Fruit fly (Drosophila melanogaster) whole organism, embryonic: ENCODE data around the gene Cog3.

Experiments
- Ada2b ChIP-seq: fragments of 200-800 bp; sonication (Bioruptor generic); IDR thresholded peaks from 2 replicates; pipeline ENCODE4 v1.3.6; 2022; ENCODE audit warnings: missing biosample characterization, missing genetic modification characterization
- Atf6 ChIP-seq: fragments of 200-800 bp; sonication (Bioruptor generic); IDR thresholded peaks from 2 replicates; pipeline ENCODE4 v1.3.6; 2022; ENCODE audit warnings: missing biosample characterization, missing genetic modification characterization
- Bdp1 ChIP-seq: fragments of 200-800 bp; sonication (Bioruptor generic); optimal IDR thresholded peaks from 3 replicates; lab custom pipeline; 2016; ENCODE audit warnings: missing biosample characterization, missing genetic modification characterization
- BtbVII ChIP-seq: fragments of 200-800 bp; sonication (Bioruptor generic); optimal IDR thresholded peaks from 3 replicates; lab custom pipeline; 2017; ENCODE audit warnings: missing biosample characterization, mild to moderate bottlenecking, missing genetic modification characterization
- Bteb2 ChIP-seq: fragments of 200-800 bp; sonication (Bioruptor generic); optimal IDR thresholded peaks from 2 replicates; lab custom pipeline; 2016; ENCODE audit warnings: missing biosample characterization, missing genetic modification characterization
- CG10431 ChIP-seq: fragments of 200-800 bp; sonication (Bioruptor generic); optimal IDR thresholded peaks from 3 replicates; lab custom pipeline; 2018; ENCODE audit warnings: missing biosample characterization, mild to moderate bottlenecking, missing genetic modification characterization
- CG11723 ChIP-seq: fragments of 200-800 bp; sonication (Bioruptor generic); optimal IDR thresholded peaks from 2 replicates; lab custom pipeline; 2017; ENCODE audit warnings: missing biosample characterization, mild to moderate bottlenecking, missing genetic modification characterization
- CG12104 ChIP-seq: fragments of 200-800 bp; sonication (Bioruptor generic); optimal IDR thresholded peaks from 3 replicates; lab custom pipeline; 2016; ENCODE audit warnings: missing biosample characterization, missing genetic modification characterization
- CG12219 ChIP-seq: fragments of 200-800 bp; sonication (Bioruptor generic); optimal IDR thresholded peaks from 3 replicates; lab custom pipeline; 2018; ENCODE audit warnings: missing biosample characterization, mild to moderate bottlenecking, missing genetic modification characterization
- CG14441 ChIP-seq: fragments of 200-800 bp; sonication (Bioruptor generic); IDR thresholded peaks from 2 replicates; pipeline ENCODE4 v1.3.6; 2022; ENCODE audit warnings: missing biosample characterization, missing genetic modification characterization
- CG17385 ChIP-seq: fragments of 200-800 bp; sonication (Bioruptor generic); optimal IDR thresholded peaks from 3 replicates; lab custom pipeline; 2018; ENCODE audit warnings: missing biosample characterization, mild to moderate bottlenecking, missing genetic modification characterization
- CG1792 ChIP-seq: fragments of 200-800 bp; sonication (Bioruptor generic); optimal IDR thresholded peaks from 2 replicates; lab custom pipeline; 2016; ENCODE audit warnings: missing biosample characterization, missing genetic modification characterization
- CG18476 ChIP-seq: fragments of 200-800 bp; sonication (Bioruptor generic); optimal IDR thresholded peaks from 2 replicates; lab custom pipeline; 2016; ENCODE audit warnings: missing biosample characterization, mild to moderate bottlenecking, missing genetic modification characterization
- CG2678 ChIP-seq: fragments of 200-800 bp; sonication (Bioruptor generic); optimal IDR thresholded peaks from 3 replicates; lab custom pipeline; 2019; ENCODE audit warnings: missing biosample characterization, mild to moderate bottlenecking, missing genetic modification characterization, moderate library complexity
- CG30020 ChIP-seq: fragments of 200-800 bp; optimal IDR thresholded peaks from 2 replicates; lab custom pipeline; 2019; ENCODE audit warnings: missing biosample characterization, mild to moderate bottlenecking, missing genetic modification characterization, moderate library complexity
- CG30431 ChIP-seq: fragments of 200-800 bp; sonication (Bioruptor generic); optimal IDR thresholded peaks from 2 replicates; lab custom pipeline; 2017; ENCODE audit warnings: missing biosample characterization, missing genetic modification characterization
- CG3281 ChIP-seq: fragments of 200-800 bp; sonication (Bioruptor generic); optimal IDR thresholded peaks from 3 replicates; lab custom pipeline; 2017; ENCODE audit warnings: missing biosample characterization, mild to moderate bottlenecking, missing genetic modification characterization
- CG7556 ChIP-seq: fragments of 200-800 bp; sonication (Bioruptor generic); optimal IDR thresholded peaks from 2 replicates; lab custom pipeline; 2017; ENCODE audit warnings: missing biosample characterization, mild to moderate bottlenecking, missing genetic modification characterization
- CG7839 ChIP-seq: fragments of 200-800 bp; sonication (Bioruptor generic); optimal IDR thresholded peaks from 3 replicates; lab custom pipeline; 2018; ENCODE audit warnings: missing biosample characterization, mild to moderate bottlenecking, missing genetic modification characterization, moderate library complexity
- CG8290 ChIP-seq, 3 experiments: fragments of 200-800 bp; sonication (Bioruptor generic); optimal IDR thresholded peaks; 2 replicates each; lab custom pipeline; 2016 to 2019; ENCODE audit warnings: missing biosample characterization in 3 of 3, missing genetic modification characterization in 3 of 3, mild to moderate bottlenecking in 2 of 3, moderate library complexity in 1 of 3
- CG8388 ChIP-seq: fragments of 200-800 bp; sonication (Bioruptor generic); optimal IDR thresholded peaks from 2 replicates; lab custom pipeline; 2019; ENCODE audit warnings: missing biosample characterization, mild to moderate bottlenecking, missing genetic modification characterization, moderate library complexity
- CG9215 ChIP-seq: fragments of 200-800 bp; sonication (Bioruptor generic); IDR thresholded peaks from 2 replicates; pipeline ENCODE4 v1.3.6; 2022; ENCODE audit warnings: missing biosample characterization, missing genetic modification characterization
- CG9817 ChIP-seq: fragments of 200-800 bp; sonication (Bioruptor generic); optimal IDR thresholded peaks from 2 replicates; lab custom pipeline; 2018; ENCODE audit warnings: missing biosample characterization, mild to moderate bottlenecking, missing genetic modification characterization, moderate library complexity
- CHES-1-like ChIP-seq: fragments of 200-800 bp; sonication (Bioruptor generic); optimal IDR thresholded peaks from 2 replicates; lab custom pipeline; 2016; ENCODE audit warnings: missing biosample characterization, missing genetic modification characterization
- E2f1 ChIP-seq: fragments of 200-800 bp; sonication (Bioruptor generic); IDR thresholded peaks from 2 replicates; pipeline ENCODE4 v1.3.6; 2022; ENCODE audit warnings: missing biosample characterization, missing genetic modification characterization
- Fer3 ChIP-seq: fragments of 200-800 bp; sonication (Bioruptor generic); optimal IDR thresholded peaks from 2 replicates; lab custom pipeline; 2018; ENCODE audit warnings: missing biosample characterization, mild to moderate bottlenecking, missing genetic modification characterization, moderate library complexity
- H15 ChIP-seq: fragments of 200-800 bp; sonication (Bioruptor generic); IDR thresholded peaks from 3 replicates; pipeline ENCODE4 v1.3.6; 2022; ENCODE audit warnings: missing biosample characterization, missing genetic modification characterization
- HLH3B ChIP-seq: fragments of 200-800 bp; sonication (Bioruptor generic); IDR thresholded peaks from 2 replicates; pipeline ENCODE4 v1.3.6; 2022; ENCODE audit warnings: missing biosample characterization, missing genetic modification characterization
- HLH54F ChIP-seq: fragments of 200-800 bp; sonication (Bioruptor generic); optimal IDR thresholded peaks from 3 replicates; lab custom pipeline; 2016; ENCODE audit warnings: missing biosample characterization, missing genetic modification characterization
- NfI ChIP-seq: fragments of 200-800 bp; sonication (Bioruptor generic); optimal IDR thresholded peaks from 3 replicates; lab custom pipeline; 2018; ENCODE audit warnings: missing biosample characterization, mild to moderate bottlenecking, missing genetic modification characterization, moderate library complexity
- Oli ChIP-seq: fragments of 200-800 bp; sonication (Bioruptor generic); optimal IDR thresholded peaks from 2 replicates; lab custom pipeline; 2018; ENCODE audit warnings: missing biosample characterization, mild to moderate bottlenecking, missing genetic modification characterization, moderate library complexity
- Pdp1 ChIP-seq, 2 experiments: fragments of 200-800 bp; sonication (Bioruptor generic); optimal IDR thresholded peaks; 3 replicates each; lab custom pipeline; 2016; ENCODE audit warnings: missing biosample characterization in 2 of 2, missing genetic modification characterization in 2 of 2, mild to moderate bottlenecking in 1 of 2, moderate library complexity in 1 of 2
- Sox100B ChIP-seq: fragments of 200-800 bp; sonication (Bioruptor generic); optimal IDR thresholded peaks from 3 replicates; lab custom pipeline; 2018; ENCODE audit warnings: missing biosample characterization, mild to moderate bottlenecking, missing genetic modification characterization
- Trl ChIP-seq, 3 experiments: fragments of >200 bp in 2 of 3; fragments of 200-800 bp in 1 of 3; sonication (Bioruptor generic) in 1 of 3; optimal IDR thresholded peaks; 2 replicates in 1 of 3; 3 replicates in 2 of 3; lab custom pipeline; 2016 to 2017; ENCODE audit warnings: missing biosample characterization in 1 of 3, missing genetic modification characterization in 1 of 3
- al ChIP-seq: fragments of 200-800 bp; sonication (Bioruptor generic); IDR thresholded peaks from 2 replicates; pipeline ENCODE4 v1.3.6; 2022; ENCODE audit warnings: missing biosample characterization, missing genetic modification characterization
- dmrt11E ChIP-seq: fragments of 200-800 bp; sonication (Bioruptor generic); optimal IDR thresholded peaks from 3 replicates; lab custom pipeline; 2018; ENCODE audit warnings: missing biosample characterization, mild to moderate bottlenecking, missing genetic modification characterization, moderate library complexity
- dmrt99B ChIP-seq: fragments of 200-800 bp; sonication (Bioruptor generic); optimal IDR thresholded peaks from 2 replicates; lab custom pipeline; 2018; ENCODE audit warnings: missing biosample characterization, mild to moderate bottlenecking, missing genetic modification characterization, moderate library complexity
- dpn ChIP-seq, 2 experiments: fragments of 200-800 bp; sonication (Bioruptor generic); optimal IDR thresholded peaks; 3 replicates each; lab custom pipeline; 2016; ENCODE audit warnings: missing biosample characterization in 2 of 2, missing genetic modification characterization in 2 of 2
- exex ChIP-seq: fragments of 200-800 bp; sonication (Bioruptor generic); optimal IDR thresholded peaks from 4 replicates; lab custom pipeline; 2018; ENCODE audit warnings: missing biosample characterization, mild to moderate bottlenecking, missing genetic modification characterization, moderate library complexity
- lmd ChIP-seq: fragments of 200-800 bp; sonication (Bioruptor generic); IDR thresholded peaks from 2 replicates; pipeline ENCODE4 v1.3.6; 2022; ENCODE audit warnings: missing biosample characterization, missing genetic modification characterization
- nmo ChIP-seq: fragments of 200-800 bp; sonication (Bioruptor generic); optimal IDR thresholded peaks from 2 replicates; lab custom pipeline; 2018; ENCODE audit warnings: missing biosample characterization, mild to moderate bottlenecking, missing genetic modification characterization, moderate library complexity
- pho ChIP-seq: fragments of 200-800 bp; sonication (Bioruptor generic); optimal IDR thresholded peaks from 2 replicates; lab custom pipeline; 2016; ENCODE audit warnings: missing biosample characterization, missing genetic modification characterization
- pum ChIP-seq: fragments of 200-800 bp; sonication (Bioruptor generic); optimal IDR thresholded peaks from 2 replicates; lab custom pipeline; 2016; ENCODE audit warnings: missing biosample characterization, missing genetic modification characterization
- ssp ChIP-seq: fragments of 200-800 bp; sonication (Bioruptor generic); IDR thresholded peaks from 2 replicates; pipeline ENCODE4 v1.3.6; 2022; ENCODE audit warnings: missing biosample characterization, missing genetic modification characterization
- stc ChIP-seq: fragments of 200-800 bp; sonication (Bioruptor generic); IDR thresholded peaks from 2 replicates; pipeline ENCODE4 v1.3.6; 2022; ENCODE audit warnings: missing biosample characterization, missing genetic modification characterization
- stwl ChIP-seq: fragments of 200-800 bp; sonication (Bioruptor generic); optimal IDR thresholded peaks from 3 replicates; lab custom pipeline; 2018; ENCODE audit warnings: missing biosample characterization, mild to moderate bottlenecking, missing genetic modification characterization, moderate library complexity
- unpg ChIP-seq: fragments of 200-800 bp; sonication (Bioruptor generic); optimal IDR thresholded peaks from 3 replicates; lab custom pipeline; 2018; ENCODE audit warnings: missing biosample characterization, mild to moderate bottlenecking, missing genetic modification characterization, moderate library complexity
- vvl ChIP-seq: fragments of 200-800 bp; sonication (Bioruptor generic); IDR thresholded peaks from 2 replicates; pipeline ENCODE4 v1.3.6; 2022; ENCODE audit warnings: missing biosample characterization, missing genetic modification characterization
- wor ChIP-seq: fragments of 200-800 bp; sonication (Bioruptor generic); IDR thresholded peaks from 2 replicates; pipeline ENCODE4 v1.3.6; 2022; ENCODE audit warnings: missing biosample characterization, missing genetic modification characterization

Cog3 gene

DNA sequence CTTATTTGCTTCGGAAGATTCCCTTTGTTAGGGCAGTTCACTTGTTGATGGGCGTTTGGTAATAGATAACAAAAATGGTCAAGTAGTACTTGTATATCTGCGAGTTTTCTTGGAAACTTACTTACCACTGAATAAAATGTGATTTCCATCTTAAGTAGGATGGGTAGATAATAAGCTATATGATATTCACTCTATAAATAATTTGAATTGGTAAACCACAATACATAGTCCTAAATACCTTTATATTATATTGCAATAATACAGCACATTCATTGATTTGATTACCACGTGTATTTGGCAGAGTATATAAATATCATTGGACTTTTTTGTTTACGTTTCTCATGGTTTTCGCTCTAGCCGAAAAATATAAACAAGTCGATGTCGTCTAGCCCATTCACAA lies 19.1 kb upstream of the Cog3 start (continued):
- peak; percentile 26 for TF ChIP-seq dmrt11E (tag; lab: Kevin White, UChicago)
- peak; percentile 62 for TF ChIP-seq CG12104 (GFP tag; lab: Kevin White, UChicago)
- TF ChIP-seq NfI (GFP tag; lab: Kevin White, UChicago), result peak; percentile 74
- TF ChIP-seq Bdp1, result no peak
- TF ChIP-seq dmrt99B (tag; lab: Kevin White, UChicago), result peak; percentile 78
- no peak for TF ChIP-seq CG1792 (GFP tag; lab: Kevin White, UChicago)
- peak; percentile 44 for TF ChIP-seq vvl (GFP tag; lab: Robert Waterston, UW)
- peak; percentile 84 for TF ChIP-seq CG7556 (GFP tag; lab: Kevin White, UChicago)
- peak; percentile 65 for TF ChIP-seq CG3281
- TF ChIP-seq Bteb2 (GFP tag; lab: Kevin White, UChicago), result peak; percentile 18
- peak; percentile 34; the same call in 1 of the 2 replicates for TF ChIP-seq stc (GFP tag; lab: Robert Waterston, UW)
- TF ChIP-seq Oli (tag; lab: Kevin White, UChicago), result peak; percentile 65
- TF ChIP-seq Fer3, result peak; percentile 52
- TF ChIP-seq CG9817, result peak; percentile 72
- no peak for TF ChIP-seq HLH3B (GFP tag; lab: Robert Waterston, UW)
- 0 out of 2 replicates have a peak, but pooled peaks have one; percentile 25 for TF ChIP-seq ssp (GFP tag; lab: Robert Waterston, UW)
- peak; percentile 6 for TF ChIP-seq CG18476
- peak; percentile 38 to 60 for TF ChIP-seq dpn (GFP tag; optimal IDR thresholded peaks at IDR 0.05; lab: Kevin White, UChicago)
- TF ChIP-seq wor (GFP tag; lab: Robert Waterston, UW), result peak; percentile 35; the same call in 1 of the 2 replicates
- TF ChIP-seq stwl (tag; lab: Kevin White, UChicago), result no peak
- peak; percentile 24 for TF ChIP-seq CG12219 (GFP tag; lab: Kevin White, UChicago)
- TF ChIP-seq Trl (optimal IDR thresholded peaks at IDR 0.05; lab: Kevin White, UChicago), result no peak
- TF ChIP-seq Trl (GFP tag; optimal IDR thresholded peaks at IDR 0.05; lab: Kevin White, UChicago), result peak; percentile 37
- TF ChIP-seq Pdp1 (GFP tag; optimal IDR thresholded peaks at IDR 0.05; lab: Kevin White, UChicago), result peak; percentile 43 to 52
- TF ChIP-seq E2f1 (GFP tag; lab: Robert Waterston, UW), result 0 out of 2 replicates have a peak, but pooled peaks have one; percentile 54
- peak; percentile 70 for TF ChIP-seq nmo
- TF ChIP-seq lmd (GFP tag; lab: Robert Waterston, UW), result peak; percentile 76
- peak; percentile 11 for TF ChIP-seq pum
- TF ChIP-seq CG11723, result peak; percentile 37
- TF ChIP-seq pho (GFP tag; lab: Kevin White, UChicago), result peak; percentile 44
- TF ChIP-seq CG8290 (GFP tag; optimal IDR thresholded peaks at IDR 0.05; lab: Kevin White, UChicago), result no peak
- TF ChIP-seq CG8290 (tag; optimal IDR thresholded peaks at IDR 0.05; lab: Kevin White, UChicago), result peak in 1 of 2 experiments; percentile 35
- TF ChIP-seq CG30020 (tag; lab: Kevin White, UChicago), result no peak
- TF ChIP-seq HLH54F (GFP tag; lab: Kevin White, UChicago), result peak; percentile 53
- TF ChIP-seq exex (tag; lab: Kevin White, UChicago), result peak; percentile 25
- TF ChIP-seq al (GFP tag; lab: Robert Waterston, UW), result peak; percentile 46; the same call in 1 of the 2 replicates
- TF ChIP-seq CHES-1-like (GFP tag; lab: Kevin White, UChicago), result peak; percentile 55
- TF ChIP-seq CG2678 (tag; lab: Kevin White, UChicago), result peak; percentile 84
- peak; percentile 57; the same call in 1 of the 2 replicates for TF ChIP-seq Ada2b
- TF ChIP-seq BtbVII (GFP tag; lab: Kevin White, UChicago), result peak; percentile 62
- peak; percentile 12 for TF ChIP-seq CG30431 (GFP tag; lab: Kevin White, UChicago)
- 0 out of 2 replicates have a peak, but pooled peaks have one; percentile 54 for TF ChIP-seq CG14441 (GFP tag; lab: Robert Waterston, UW)
- TF ChIP-seq CG17385 (GFP tag; lab: Kevin White, UChicago), result peak; percentile 68
- peak; percentile 57 for TF ChIP-seq unpg (GFP tag; lab: Kevin White, UChicago)
- TF ChIP-seq Sox100B (GFP tag; lab: Kevin White, UChicago), result peak; percentile 77
- peak; percentile 27 for TF ChIP-seq CG8388 (GFP tag; lab: Kevin White, UChicago)
- TF ChIP-seq Atf6 (GFP tag; lab: Robert Waterston, UW), result peak; percentile 65; the same call in 1 of the 2 replicates
- TF ChIP-seq CG9215 (GFP tag; lab: Robert Waterston, UW), result peak; percentile 62
- no peak for TF ChIP-seq CG10431 (GFP tag; lab: Kevin White, UChicago)
- 0 out of 3 replicates have a peak, but pooled peaks have one; percentile 44 for TF ChIP-seq H15 (GFP tag; lab: Robert Waterston, UW)
- peak; percentile 81 for TF ChIP-seq CG7839 (tag; lab: Kevin White, UChicago)
